Worm (Caenorhabditis elegans): ENCODE results near the gene skp-1.

- TF ChIP-seq nhr-237 (tag; optimal IDR thresholded peaks at IDR 0.05) (no peak), nhr-12 (tag; optimal IDR thresholded peaks at IDR 0.05) (no peak), lin-13 (tag; optimal IDR thresholded peaks at IDR 0.05) (no peak), ztf-11 (tag; optimal IDR thresholded peaks at IDR 0.05) (no peak), mab-5 (tag; optimal IDR thresholded peaks at IDR 0.05) (no peak), zip-8 (tag; optimal IDR thresholded peaks at IDR 0.05) (no peak), unc-62 (GFP tag; optimal IDR thresholded peaks at IDR 0.05) (no peak), ceh-43 (GFP tag; optimal IDR thresholded peaks at IDR 0.05) (no peak), nhr-28 (tag; optimal IDR thresholded peaks at IDR 0.05) (no peak), nhr-76 (tag; optimal IDR thresholded peaks at IDR 0.05) (no peak), ces-1 (GFP tag; optimal IDR thresholded peaks at IDR 0.05) (no peak)
Measured at ce11 chrV:11621276-11621675, 24.0 kb upstream of the skp-1 start.

Data from whole organism, mixed stage, embryonic.